Worm (Caenorhabditis elegans) whole organism, L4 larva: ENCODE measurements around the gene Y67D8B.5.
A peak's percentile ranks its signal among the peaks of the same experiment; 100 is the strongest.

Experiments used
- D1046.2 ChIP-seq: fragments of 200-800 bp; sonication (Bioruptor generic); IDR thresholded peaks from 2 replicates; pipeline ENCODE4 v1.3.6; 2022; ENCODE audit warnings: missing genetic modification characterization, missing compliant biosample characterization
- F37D6.2 ChIP-seq: sonication (generic microtip); optimal IDR thresholded peaks from 2 replicates; lab custom pipeline; 2016; ENCODE audit warnings: mild to moderate bottlenecking, missing genetic modification characterization, missing compliant biosample characterization
- T20F7.1 ChIP-seq: fragments of 200-800 bp; sonication (Bioruptor generic); optimal IDR thresholded peaks from 2 replicates; lab custom pipeline; 2018; ENCODE audit warnings: mild to moderate bottlenecking, missing genetic modification characterization, missing compliant biosample characterization
- aha-1 ChIP-seq: fragments of 150-350 bp; peaks from one replicate; lab custom pipeline; 2014; ENCODE audit warnings: missing biosample characterization, missing genetic modification characterization
- daf-16 ChIP-seq, 3 experiments: sonication (generic microtip); optimal IDR thresholded peaks; 2 replicates each; lab custom pipeline; 2016 to 2017; ENCODE audit warnings: missing genetic modification characterization in 3 of 3, missing genetic modification reagents in 3 of 3, mild to moderate bottlenecking in 2 of 3, missing compliant biosample characterization in 2 of 3, missing biosample characterization in 1 of 3, moderate library complexity in 1 of 3
- dmd-6 ChIP-seq: fragments of 200-800 bp; sonication (Bioruptor generic); IDR thresholded peaks from 2 replicates; pipeline ENCODE4 v1.3.6; 2022; ENCODE audit warnings: missing genetic modification reagents, missing genetic modification characterization, missing compliant biosample characterization
- dmd-9 ChIP-seq: fragments of 200-800 bp; sonication (Bioruptor generic); IDR thresholded peaks from 2 replicates; pipeline ENCODE4 v1.3.6; 2022; ENCODE audit warnings: missing genetic modification reagents, missing genetic modification characterization, missing compliant biosample characterization
- duxl-1 ChIP-seq: sonication (generic microtip); optimal IDR thresholded peaks from 2 replicates; lab custom pipeline; 2016; ENCODE audit warnings: mild to moderate bottlenecking, missing genetic modification characterization, moderate library complexity, missing compliant biosample characterization; ENCODE audit not compliant: poor library complexity
- dve-1 ChIP-seq: sonication (generic microtip); optimal IDR thresholded peaks from 2 replicates; lab custom pipeline; 2017; ENCODE audit warnings: antibody characterized with exemption, mild to moderate bottlenecking, missing genetic modification characterization, missing compliant biosample characterization; ENCODE audit not compliant: insufficient read depth
- egl-27 ChIP-seq: sonication (generic microtip); optimal IDR thresholded peaks from 3 replicates; lab custom pipeline; 2017; ENCODE audit warnings: missing biosample characterization, missing genetic modification reagents, missing genetic modification characterization
- egl-43 ChIP-seq: fragments of 200-800 bp; sonication (Bioruptor generic); IDR thresholded peaks from 2 replicates; pipeline ENCODE4 v1.3.6; 2022; ENCODE audit warnings: missing genetic modification reagents, missing genetic modification characterization, missing compliant biosample characterization
- fkh-10 ChIP-seq: fragments of 150-350 bp; optimal IDR thresholded peaks from 2 replicates; lab custom pipeline; 2014; ENCODE audit warnings: missing biosample characterization, missing genetic modification reagents, missing genetic modification characterization
- hlh-11 ChIP-seq: fragments of 200-800 bp; sonication (Bioruptor generic); optimal IDR thresholded peaks from 2 replicates; lab custom pipeline; 2018; ENCODE audit warnings: mild to moderate bottlenecking, missing genetic modification characterization, missing compliant biosample characterization
- hlh-30 ChIP-seq: sonication (generic microtip); optimal IDR thresholded peaks from 2 replicates; lab custom pipeline; 2017; ENCODE audit warnings: antibody characterized with exemption, mild to moderate bottlenecking, missing genetic modification characterization, missing compliant biosample characterization; ENCODE audit not compliant: insufficient read depth
- lin-1 ChIP-seq: fragments of 200-800 bp; sonication (Bioruptor generic); IDR thresholded peaks from 2 replicates; pipeline ENCODE4 v1.3.6; 2022; ENCODE audit warnings: missing genetic modification reagents, missing genetic modification characterization, missing compliant biosample characterization
- lin-15B ChIP-seq: fragments of 150-350 bp; sonication (generic microtip); optimal IDR thresholded peaks from 3 replicates; lab custom pipeline; 2014; ENCODE audit warnings: missing biosample characterization, missing genetic modification characterization
- lin-38 ChIP-seq: fragments of 200-800 bp; sonication (Bioruptor generic); IDR thresholded peaks from 2 replicates; pipeline ENCODE4 v1.3.6; 2022; ENCODE audit warnings: missing genetic modification reagents, missing genetic modification characterization, missing compliant biosample characterization
- lin-39 ChIP-seq: fragments of 150-350 bp; optimal IDR thresholded peaks from 2 replicates; lab custom pipeline; 2014; ENCODE audit warnings: missing biosample characterization, missing genetic modification reagents, missing genetic modification characterization
- lir-3 ChIP-seq: sonication (generic microtip); optimal IDR thresholded peaks from 2 replicates; lab custom pipeline; 2016; ENCODE audit warnings: mild to moderate bottlenecking, missing genetic modification characterization, missing compliant biosample characterization
- lsy-2 ChIP-seq, 2 experiments: fragments of 150-350 bp in 1 of 2; sonication (generic microtip) in 1 of 2; optimal IDR thresholded peaks; 2 replicates each; lab custom pipeline; 2014 to 2017; ENCODE audit warnings: missing biosample characterization in 2 of 2, missing genetic modification characterization in 2 of 2
- mdt-29 ChIP-seq: fragments of 200-800 bp; sonication (Bioruptor generic); IDR thresholded peaks from 2 replicates; pipeline ENCODE4 v1.3.6; 2022; ENCODE audit warnings: missing genetic modification reagents, missing genetic modification characterization, missing compliant biosample characterization
- mep-1 ChIP-seq: fragments of 150-350 bp; sonication (generic microtip); optimal IDR thresholded peaks from 3 replicates; lab custom pipeline; 2014; ENCODE audit warnings: missing biosample characterization, missing genetic modification characterization
- mes-2 ChIP-seq: sonication (generic microtip); optimal IDR thresholded peaks from 2 replicates; lab custom pipeline; 2016; ENCODE audit warnings: missing genotype, mild to moderate bottlenecking, missing genetic modification characterization, missing compliant biosample characterization; ENCODE audit not compliant: poor library complexity, severe bottlenecking
- nhr-102 ChIP-seq: sonication (generic microtip); optimal IDR thresholded peaks from 2 replicates; lab custom pipeline; 2016; ENCODE audit warnings: mild to moderate bottlenecking, missing genetic modification characterization, moderate library complexity, missing compliant biosample characterization
- nhr-237 ChIP-seq: sonication (generic microtip); optimal IDR thresholded peaks from 2 replicates; lab custom pipeline; 2017; ENCODE audit warnings: missing biosample characterization, missing genetic modification characterization
- nhr-25 ChIP-seq: sonication (generic microtip); optimal IDR thresholded peaks from 2 replicates; lab custom pipeline; 2017; ENCODE audit warnings: missing genetic modification characterization, mild to moderate bottlenecking, missing compliant biosample characterization, antibody characterized with exemption, moderate library complexity, borderline replicate concordance; ENCODE audit not compliant: insufficient read depth
- nhr-28 ChIP-seq: fragments of 150-350 bp; optimal IDR thresholded peaks from 2 replicates; lab custom pipeline; 2014; ENCODE audit warnings: missing biosample characterization, missing genetic modification characterization
- nhr-42 ChIP-seq: fragments of 200-800 bp; sonication (Bioruptor generic); IDR thresholded peaks from 2 replicates; pipeline ENCODE4 v1.3.6; 2022; ENCODE audit warnings: missing genetic modification characterization, missing compliant biosample characterization
- nhr-77 ChIP-seq: fragments of 150-350 bp; optimal IDR thresholded peaks from 2 replicates; lab custom pipeline; 2014; ENCODE audit warnings: missing biosample characterization, missing genetic modification characterization
- pha-4 ChIP-seq, 2 experiments: fragments of 150-350 bp in 1 of 2; fragments of 200-800 bp in 1 of 2; sonication (Bioruptor generic) in 1 of 2; IDR thresholded peaks in 1 of 2; optimal IDR thresholded peaks in 1 of 2; 2 replicates each; pipeline versions ENCODE4 v1.3.6 to Lab custom; 2014 to 2022; ENCODE audit warnings: missing genetic modification characterization in 2 of 2, missing genetic modification reagents in 2 of 2, missing biosample characterization in 1 of 2, missing compliant biosample characterization in 1 of 2
- pqm-1 ChIP-seq: sonication (generic microtip); optimal IDR thresholded peaks from 2 replicates; lab custom pipeline; 2017; ENCODE audit warnings: missing biosample characterization, missing genetic modification characterization
- rbr-2 ChIP-seq: sonication (generic microtip); optimal IDR thresholded peaks from 2 replicates; lab custom pipeline; 2016; ENCODE audit warnings: missing genotype, missing genetic modification characterization, missing compliant biosample characterization
- tag-97 ChIP-seq: fragments of 200-800 bp; sonication (Bioruptor generic); IDR thresholded peaks from 2 replicates; pipeline ENCODE4 v1.3.6; 2022; ENCODE audit warnings: missing genetic modification characterization, missing compliant biosample characterization
- tra-1 ChIP-seq: fragments of 200-800 bp; sonication (Bioruptor generic); IDR thresholded peaks from 2 replicates; pipeline ENCODE4 v1.3.6; 2022; ENCODE audit warnings: missing genetic modification reagents, missing genetic modification characterization, missing compliant biosample characterization
- unc-39 ChIP-seq: sonication (generic microtip); optimal IDR thresholded peaks from 2 replicates; lab custom pipeline; 2017; ENCODE audit warnings: missing biosample characterization, missing genetic modification characterization
- unc-62 ChIP-seq, 3 experiments: fragments of 150-350 bp in 1 of 3; sonication (generic microtip); optimal IDR thresholded peaks in 2 of 3; peaks in 1 of 3; 1 replicate in 1 of 3; 2 replicates in 2 of 3; lab custom pipeline; 2014 to 2017; ENCODE audit warnings: missing biosample characterization in 3 of 3, missing genetic modification characterization in 3 of 3, missing genetic modification reagents in 3 of 3, missing genotype in 1 of 3
- vab-7 ChIP-seq: fragments of 200-800 bp; sonication (Bioruptor generic); IDR thresholded peaks from 2 replicates; pipeline ENCODE4 v1.3.6; 2022; ENCODE audit warnings: missing genetic modification reagents, missing genetic modification characterization, missing compliant biosample characterization

The Y67D8B.5 gene

DNA sequence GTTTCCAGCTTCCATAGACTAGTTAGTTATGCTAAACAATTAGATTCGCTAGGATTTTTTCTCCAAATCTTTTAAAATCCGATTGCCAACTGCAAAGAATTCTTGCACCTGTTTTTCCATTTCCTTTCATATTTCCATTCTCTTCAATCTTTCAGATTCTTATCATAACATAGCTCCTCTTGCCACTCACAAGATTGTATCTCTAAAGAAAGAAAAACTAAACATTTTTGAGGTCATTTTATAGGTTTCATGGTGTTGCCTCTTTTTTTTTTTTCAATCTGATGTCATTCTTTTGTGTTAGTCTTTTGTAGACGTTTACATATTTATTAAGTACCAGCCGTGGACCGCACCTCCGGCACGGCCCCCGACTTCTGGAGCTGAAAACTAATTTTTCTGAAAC, 36.8 kb upstream of the Y67D8B.5 start:
- TF ChIP-seq F37D6.2 (tag; lab: Kevin White, UChicago) (no peak), mdt-29 (no peak), D1046.2 (GFP tag; lab: Robert Waterston, UW) (no peak), lin-1 (GFP tag; lab: Robert Waterston, UW) (no peak), lin-39 (tag; lab: Kevin White, UChicago) (no peak), fkh-10 (GFP tag; lab: Kevin White, UChicago) (no peak), nhr-77 (tag; lab: Kevin White, UChicago) (no peak), lir-3 (tag; lab: Kevin White, UChicago) (no peak), unc-39 (tag; lab: Kevin White, UChicago) (no peak), tra-1 (GFP tag; lab: Robert Waterston, UW) (no peak), egl-43 (GFP tag; lab: Robert Waterston, UW) (no peak), T20F7.1 (GFP tag; lab: Kevin White, UChicago) (no peak), dmd-9 (no peak), aha-1 (tag; lab: Kevin White, UChicago) (no peak), lin-38 (GFP tag; lab: Robert Waterston, UW) (no peak), rbr-2 (tag; lab: Kevin White, UChicago) (no peak)

DNA sequence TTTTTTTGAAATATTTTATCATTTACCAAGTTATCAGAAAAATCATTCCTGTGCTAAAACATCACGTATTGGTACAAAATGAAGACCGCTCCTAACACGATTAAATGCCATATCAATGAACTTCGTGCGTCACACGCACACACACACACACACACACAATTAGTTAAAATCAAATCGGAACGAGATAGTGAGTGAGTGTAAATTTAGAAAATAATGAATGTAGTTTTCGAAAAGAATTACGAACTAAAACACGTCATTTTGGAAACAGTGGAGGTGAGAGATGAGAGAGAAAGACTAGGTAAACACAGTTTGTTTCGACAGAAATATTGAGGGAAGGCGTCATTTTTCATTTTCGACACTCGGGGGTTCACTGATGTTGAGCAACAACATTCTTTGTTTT, 35.2 kb upstream of the Y67D8B.5 start:
- peak in 1 of 2 experiments; percentile 38 for TF ChIP-seq lsy-2 (tag; optimal IDR thresholded peaks at IDR 0.05; lab: Kevin White, UChicago)
- peak; percentile 29 for TF ChIP-seq mes-2 (tag; lab: Kevin White, UChicago)
- TF ChIP-seq aha-1 (tag; lab: Kevin White, UChicago), result peak; percentile 76
- peak; percentile 13 for TF ChIP-seq hlh-30
- TF ChIP-seq tra-1 (GFP tag; lab: Robert Waterston, UW), result no peak
- TF ChIP-seq tag-97, result no peak
- peak; percentile 61 for TF ChIP-seq pqm-1 (tag; lab: Kevin White, UChicago)
- TF ChIP-seq hlh-11 (tag; lab: Kevin White, UChicago), result peak; percentile 65
- no peak for TF ChIP-seq egl-43 (GFP tag; lab: Robert Waterston, UW)
- no peak for TF ChIP-seq nhr-25 (tag; lab: Kevin White, UChicago)
- TF ChIP-seq unc-62 (GFP tag; optimal IDR thresholded peaks at IDR 0.05 in 1 of 2; lab: Kevin White, UChicago), result peak in 1 of 2 experiments; percentile 81
- no peak for TF ChIP-seq unc-62 (tag; optimal IDR thresholded peaks at IDR 0.05; lab: Kevin White, UChicago)
- TF ChIP-seq nhr-28 (tag; lab: Kevin White, UChicago), result peak; percentile 96
- TF ChIP-seq dve-1 (tag; lab: Kevin White, UChicago), result peak; percentile 46
- peak; percentile 71 for TF ChIP-seq dmd-6 (GFP tag; lab: Robert Waterston, UW)
- TF ChIP-seq nhr-77 (tag; lab: Kevin White, UChicago), result peak; percentile 65
- TF ChIP-seq vab-7 (GFP tag; lab: Robert Waterston, UW), result no peak
- no peak for TF ChIP-seq egl-27
- TF ChIP-seq mep-1 (tag; lab: Kevin White, UChicago), result peak; percentile 6
- TF ChIP-seq nhr-237 (tag; lab: Kevin White, UChicago), result no peak
- peak in 1 of 2 experiments; percentile 71 for TF ChIP-seq daf-16 (GFP tag; optimal IDR thresholded peaks at IDR 0.05; lab: Kevin White, UChicago)
- peak; percentile 85 for TF ChIP-seq daf-16 (tag; optimal IDR thresholded peaks at IDR 0.05; lab: Kevin White, UChicago)
- no peak for TF ChIP-seq pha-4 (GFP tag; IDR thresholded peaks at IDR 0.05; lab: Robert Waterston, UW)
- TF ChIP-seq pha-4 (tag; optimal IDR thresholded peaks at IDR 0.05; lab: Kevin White, UChicago), result no peak
- TF ChIP-seq, all 104 proteins: peak for 13

DNA sequence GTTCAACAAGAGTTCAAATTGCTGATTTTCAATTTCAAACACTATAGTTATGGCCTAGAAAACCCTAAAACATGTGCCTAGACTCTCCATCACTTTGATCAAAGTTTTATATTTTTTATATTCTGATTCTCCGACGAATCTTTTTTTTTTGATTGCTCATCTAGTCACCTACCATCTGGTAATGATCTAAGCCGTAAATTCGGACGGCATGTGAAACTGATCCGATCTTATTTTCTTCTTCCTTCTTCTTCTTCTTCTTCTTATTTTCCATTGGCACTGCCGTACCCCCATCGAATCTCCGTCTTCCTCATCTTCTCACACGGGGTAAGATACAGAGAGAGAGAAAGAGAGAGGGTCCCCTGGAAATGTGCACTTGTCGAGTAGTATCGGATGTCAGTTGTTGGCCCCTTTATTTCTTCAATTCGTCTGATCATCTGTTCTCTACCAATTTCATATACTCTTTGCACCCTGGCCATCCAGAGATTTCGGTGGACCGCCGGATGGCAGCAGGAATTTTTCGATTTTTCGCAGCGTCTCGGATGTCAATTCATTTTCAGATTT, 33.4 kb upstream of the Y67D8B.5 start:
- TF ChIP-seq nhr-42 (GFP tag; lab: Robert Waterston, UW) (peak; percentile 34; the same call in 1 of the 2 replicates), daf-16 (GFP tag; optimal IDR thresholded peaks at IDR 0.05; lab: Kevin White, UChicago) (peak in 1 of 2 experiments; percentile 10), daf-16 (tag; optimal IDR thresholded peaks at IDR 0.05; lab: Kevin White, UChicago) (no peak), hlh-11 (tag; lab: Kevin White, UChicago) (peak; percentile 43), lin-15B (tag; lab: Kevin White, UChicago) (no peak), unc-62 (GFP tag; optimal IDR thresholded peaks at IDR 0.05 in 1 of 2; lab: Kevin White, UChicago) (no peak), unc-62 (tag; optimal IDR thresholded peaks at IDR 0.05; lab: Kevin White, UChicago) (no peak), aha-1 (tag; lab: Kevin White, UChicago) (no peak), unc-39 (tag; lab: Kevin White, UChicago) (no peak), lir-3 (tag; lab: Kevin White, UChicago) (no peak), dmd-6 (GFP tag; lab: Robert Waterston, UW) (no peak), lsy-2 (tag; optimal IDR thresholded peaks at IDR 0.05; lab: Kevin White, UChicago) (peak in 1 of 2 experiments; percentile 2), duxl-1 (tag; lab: Kevin White, UChicago) (no peak), tra-1 (GFP tag; lab: Robert Waterston, UW) (no peak), mes-2 (tag; lab: Kevin White, UChicago) (peak; percentile 17), nhr-102 (tag; lab: Kevin White, UChicago) (no peak)
